Fruit fly (Drosophila melanogaster) whole organism, prepupa: ENCODE measurements around the gene cold.

Experiments
- CG15336 ChIP-seq: fragments of 200-800 bp; sonication (Bioruptor generic); IDR thresholded peaks from 2 replicates; pipeline ENCODE4 v1.3.6; 2022; ENCODE audit warnings: missing biosample characterization, missing genetic modification characterization
- CG1621 ChIP-seq: fragments of 200-800 bp; sonication (Bioruptor generic); optimal IDR thresholded peaks from 3 replicates; lab custom pipeline; 2018; ENCODE audit warnings: missing biosample characterization, mild to moderate bottlenecking, missing genetic modification characterization
- CG16779 ChIP-seq: fragments of 200-800 bp; sonication (Bioruptor generic); optimal IDR thresholded peaks from 3 replicates; lab custom pipeline; 2017; ENCODE audit warnings: missing biosample characterization, mild to moderate bottlenecking, missing genetic modification characterization
- CG31627 ChIP-seq: fragments of 200-800 bp; sonication (Bioruptor generic); optimal IDR thresholded peaks from 3 replicates; lab custom pipeline; 2016; ENCODE audit warnings: missing biosample characterization, missing genetic modification characterization
- Eip75B ChIP-seq: fragments of 200-800 bp; sonication (Bioruptor generic); optimal IDR thresholded peaks from 3 replicates; lab custom pipeline; 2016; ENCODE audit warnings: missing biosample characterization, missing genetic modification characterization
- Eip93F ChIP-seq: fragments of 200-800 bp; sonication (Bioruptor generic); optimal IDR thresholded peaks from 2 replicates; lab custom pipeline; 2016; ENCODE audit warnings: missing biosample characterization, mild to moderate bottlenecking, missing genetic modification characterization
- Ets21C ChIP-seq: fragments of 200-800 bp; sonication (Bioruptor generic); optimal IDR thresholded peaks from 3 replicates; lab custom pipeline; 2016; ENCODE audit warnings: missing biosample characterization, missing genetic modification characterization
- Lpt ChIP-seq: fragments of 200-800 bp; sonication (Bioruptor generic); optimal IDR thresholded peaks from 3 replicates; lab custom pipeline; 2016; ENCODE audit warnings: missing biosample characterization, missing genetic modification characterization
- Smox ChIP-seq: fragments of 200-800 bp; sonication (Bioruptor generic); optimal IDR thresholded peaks from 3 replicates; lab custom pipeline; 2016; ENCODE audit warnings: missing biosample characterization, missing genetic modification characterization
- net ChIP-seq: fragments of 200-800 bp; sonication (Bioruptor generic); optimal IDR thresholded peaks from 3 replicates; lab custom pipeline; 2016; ENCODE audit warnings: missing biosample characterization, missing genetic modification characterization
- salr ChIP-seq, 2 experiments: fragments of 200-800 bp; sonication (Bioruptor generic); optimal IDR thresholded peaks; 3 replicates each; lab custom pipeline; 2016 to 2018; ENCODE audit warnings: missing biosample characterization in 2 of 2, missing genetic modification characterization in 2 of 2, mild to moderate bottlenecking in 1 of 2

DNA sequence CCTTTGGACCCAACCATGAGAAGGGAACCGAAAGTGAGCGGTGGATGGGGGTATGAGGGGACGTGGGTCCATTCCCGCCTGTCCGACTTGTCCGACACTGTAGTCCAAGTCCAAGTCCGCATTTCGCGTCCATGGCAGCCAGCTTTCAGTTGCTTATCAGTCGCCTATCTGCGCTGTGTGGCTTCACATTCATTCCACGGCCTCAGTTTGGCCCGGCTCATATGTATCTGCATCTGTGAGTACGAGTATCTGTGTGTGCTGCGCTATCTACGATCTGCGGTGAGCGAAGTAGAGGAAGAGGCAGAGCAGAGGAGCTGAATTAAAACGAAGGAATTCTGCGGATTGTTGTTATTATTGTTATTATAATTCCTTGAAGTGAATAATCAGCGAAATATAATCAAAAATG is 49.6 kb upstream of the cold start:
- TF ChIP-seq Ets21C (GFP tag; lab: Kevin White, UChicago) (no peak), CG31627 (no peak), CG1621 (tag; lab: Kevin White, UChicago) (peak; percentile 69), net (peak; percentile 8), Eip93F (no peak), Eip75B (GFP tag; lab: Kevin White, UChicago) (no peak), Smox (GFP tag; lab: Kevin White, UChicago) (no peak), CG16779 (tag; lab: Kevin White, UChicago) (peak; percentile 60), Lpt (GFP tag; lab: Kevin White, UChicago) (peak; percentile 31), salr (GFP tag; optimal IDR thresholded peaks at IDR 0.05; lab: Kevin White, UChicago) (peak in 1 of 2 experiments; percentile 29), CG15336 (GFP tag; lab: Robert Waterston, UW) (0 out of 2 replicates have a peak, but pooled peaks have one; percentile 38)
